Worm (Caenorhabditis elegans) whole organism, young adult: ENCODE results near the gene ghi-1.
A peak's percentile ranks its signal among the peaks of the same experiment; 100 is the strongest.

Experiments used
- B0019.2 ChIP-seq: fragments of 200-800 bp; sonication (Bioruptor generic); conservative IDR thresholded peaks from 2 replicates; pipeline ENCODE4 v1.3.6; 2022; ENCODE audit warnings: missing genetic modification reagents, missing genetic modification characterization, missing compliant biosample characterization
- C17E4.6 ChIP-seq: fragments of 200-800 bp; sonication (Bioruptor generic); IDR thresholded peaks from 2 replicates; pipeline ENCODE4 v1.3.6; 2022; ENCODE audit warnings: missing genetic modification reagents, missing genetic modification characterization, missing compliant biosample characterization
- D2030.7 ChIP-seq: fragments of 200-800 bp; sonication (Bioruptor generic); IDR thresholded peaks from 2 replicates; pipeline ENCODE4 v1.3.6; 2022; ENCODE audit warnings: missing genetic modification reagents, missing genetic modification characterization, missing compliant biosample characterization
- F22D6.2 ChIP-seq: sonication (generic microtip); optimal IDR thresholded peaks from 2 replicates; lab custom pipeline; 2016; ENCODE audit warnings: mild to moderate bottlenecking, missing genetic modification characterization, missing compliant biosample characterization
- F33H1.4 ChIP-seq: fragments of 200-800 bp; sonication (Bioruptor generic); IDR thresholded peaks from 2 replicates; pipeline ENCODE4 v1.3.6; 2022; ENCODE audit warnings: missing genetic modification reagents, missing genetic modification characterization, missing compliant biosample characterization
- F37B4.10 ChIP-seq: fragments of 200-800 bp; sonication (Bioruptor generic); IDR thresholded peaks from 2 replicates; pipeline ENCODE4 v1.3.6; 2022; ENCODE audit warnings: missing genetic modification characterization, missing compliant biosample characterization
- F39B2.1 ChIP-seq: fragments of 200-800 bp; sonication (Bioruptor generic); IDR thresholded peaks from 2 replicates; pipeline ENCODE4 v1.3.6; 2022; ENCODE audit warnings: missing genetic modification reagents, missing genetic modification characterization, missing compliant biosample characterization
- F49E8.2 ChIP-seq: sonication (generic microtip); optimal IDR thresholded peaks from 3 replicates; lab custom pipeline; 2017; ENCODE audit warnings: missing genetic modification characterization, mild to moderate bottlenecking, missing compliant biosample characterization, antibody characterized with exemption, moderate library complexity; ENCODE audit not compliant: insufficient read depth
- F52B5.7 ChIP-seq: sonication (generic microtip); optimal IDR thresholded peaks from 2 replicates; lab custom pipeline; 2016; ENCODE audit warnings: mild to moderate bottlenecking, missing genetic modification characterization, missing compliant biosample characterization
- K12H6.12 ChIP-seq: fragments of 200-800 bp; sonication (Bioruptor generic); optimal IDR thresholded peaks from 2 replicates; lab custom pipeline; 2018; ENCODE audit warnings: mild to moderate bottlenecking, missing genetic modification characterization, missing compliant biosample characterization
- T26A5.8 ChIP-seq: sonication (generic microtip); optimal IDR thresholded peaks from 2 replicates; lab custom pipeline; 2016; ENCODE audit warnings: missing genetic modification characterization, missing compliant biosample characterization
- Y56A3A.18 ChIP-seq: fragments of 200-800 bp; sonication (Bioruptor generic); IDR thresholded peaks from 2 replicates; pipeline ENCODE4 v1.3.6; 2022; ENCODE audit warnings: missing genetic modification reagents, missing genetic modification characterization, missing compliant biosample characterization
- attf-3 ChIP-seq: fragments of 200-800 bp; sonication (Bioruptor generic); conservative IDR thresholded peaks from 2 replicates; pipeline ENCODE4 v1.3.6; 2022; ENCODE audit warnings: missing genetic modification reagents, missing genetic modification characterization, missing compliant biosample characterization
- attf-5 ChIP-seq: fragments of 200-800 bp; sonication (Bioruptor generic); optimal IDR thresholded peaks from 2 replicates; lab custom pipeline; 2018; ENCODE audit warnings: mild to moderate bottlenecking, missing genetic modification characterization, missing compliant biosample characterization
- attf-6 ChIP-seq: fragments of 200-800 bp; sonication (Bioruptor generic); IDR thresholded peaks from 2 replicates; pipeline ENCODE4 v1.3.6; 2022; ENCODE audit warnings: missing genetic modification reagents, missing genetic modification characterization, missing compliant biosample characterization
- ccch-3 ChIP-seq: fragments of 200-800 bp; sonication (Bioruptor generic); optimal IDR thresholded peaks from 2 replicates; lab custom pipeline; 2018; ENCODE audit warnings: mild to moderate bottlenecking, missing genetic modification characterization, missing compliant biosample characterization
- cebp-1 ChIP-seq, 2 experiments: fragments of 200-800 bp in 1 of 2; sonication (Bioruptor generic) in 1 of 2; sonication (generic microtip) in 1 of 2; IDR thresholded peaks in 1 of 2; optimal IDR thresholded peaks in 1 of 2; 2 replicates each; pipeline versions ENCODE4 v1.3.6 to Lab custom; 2017 to 2022; ENCODE audit warnings: missing compliant biosample characterization in 2 of 2, missing genetic modification characterization in 2 of 2, mild to moderate bottlenecking in 1 of 2, missing genetic modification reagents in 1 of 2, moderate library complexity in 1 of 2
- ceh-27 ChIP-seq: fragments of 200-800 bp; sonication (Bioruptor generic); optimal IDR thresholded peaks from 2 replicates; lab custom pipeline; 2018; ENCODE audit warnings: mild to moderate bottlenecking, missing genetic modification characterization, moderate library complexity, missing compliant biosample characterization
- ceh-40 ChIP-seq: fragments of 200-800 bp; sonication (Bioruptor generic); IDR thresholded peaks from 2 replicates; pipeline ENCODE4 v1.3.6; 2022; ENCODE audit warnings: missing genetic modification characterization, missing compliant biosample characterization
- ceh-79 ChIP-seq: sonication (generic microtip); optimal IDR thresholded peaks from 2 replicates; lab custom pipeline; 2017; ENCODE audit warnings: mild to moderate bottlenecking, missing genetic modification characterization, missing compliant biosample characterization
- dox-1 ChIP-seq: fragments of 200-800 bp; sonication (Bioruptor generic); IDR thresholded peaks from 2 replicates; pipeline ENCODE4 v1.3.6; 2022; ENCODE audit warnings: missing genetic modification reagents, missing genetic modification characterization, missing compliant biosample characterization
- dpff-1 ChIP-seq: sonication (generic microtip); optimal IDR thresholded peaks from 2 replicates; lab custom pipeline; 2017; ENCODE audit warnings: mild to moderate bottlenecking, missing genetic modification characterization, missing compliant biosample characterization
- dpl-1 ChIP-seq: fragments of 150-350 bp; optimal IDR thresholded peaks from 2 replicates; lab custom pipeline; 2014; ENCODE audit warnings: missing biosample characterization, missing genetic modification reagents, missing genetic modification characterization
- efl-1 ChIP-seq: fragments of 150-350 bp; optimal IDR thresholded peaks from 2 replicates; lab custom pipeline; 2014; ENCODE audit warnings: missing biosample characterization, missing genetic modification reagents, missing genetic modification characterization
- ekl-4 ChIP-seq: fragments of 200-800 bp; sonication (Bioruptor generic); IDR thresholded peaks from 2 replicates; pipeline ENCODE4 v1.3.6; 2022; ENCODE audit warnings: missing genetic modification reagents, missing genetic modification characterization, missing compliant biosample characterization
- fkh-3 ChIP-seq: sonication (generic microtip); optimal IDR thresholded peaks from 2 replicates; lab custom pipeline; 2016; ENCODE audit warnings: mild to moderate bottlenecking, missing genetic modification characterization, missing compliant biosample characterization
- hlh-12 ChIP-seq: sonication (generic microtip); optimal IDR thresholded peaks from 2 replicates; lab custom pipeline; 2016; ENCODE audit warnings: missing genetic modification characterization, missing compliant biosample characterization
- hmg-1.2 ChIP-seq: fragments of 200-800 bp; sonication (Bioruptor generic); IDR thresholded peaks from 2 replicates; pipeline ENCODE4 v1.3.6; 2022; ENCODE audit warnings: missing genetic modification reagents, missing genetic modification characterization, missing compliant biosample characterization
- lin-35 ChIP-seq, 3 experiments: fragments of 150-350 bp in 2 of 3; sonication (generic microtip) in 1 of 3; optimal IDR thresholded peaks; 2 replicates each; lab custom pipeline; 2014 to 2018; ENCODE audit warnings: missing biosample characterization in 3 of 3, missing genetic modification characterization in 3 of 3, missing genetic modification reagents in 3 of 3
- madf-3 ChIP-seq: fragments of 200-800 bp; sonication (Bioruptor generic); IDR thresholded peaks from 2 replicates; pipeline ENCODE4 v1.3.6; 2022; ENCODE audit warnings: missing genetic modification reagents, missing genetic modification characterization, missing compliant biosample characterization
- madf-6 ChIP-seq: fragments of 200-800 bp; sonication (Bioruptor generic); IDR thresholded peaks from 2 replicates; pipeline ENCODE4 v1.3.6; 2022; ENCODE audit warnings: missing genetic modification reagents, missing genetic modification characterization, missing compliant biosample characterization
- madf-8 ChIP-seq: fragments of 200-800 bp; sonication (Bioruptor generic); conservative IDR thresholded peaks from 2 replicates; pipeline ENCODE4 v1.3.6; 2022; ENCODE audit warnings: missing genetic modification reagents, missing genetic modification characterization, missing compliant biosample characterization
- nfyb-1 ChIP-seq: fragments of 200-800 bp; sonication (Bioruptor generic); IDR thresholded peaks from 2 replicates; pipeline ENCODE4 v1.3.6; 2022; ENCODE audit warnings: missing genetic modification reagents, missing genetic modification characterization, missing compliant biosample characterization
- nhr-80 ChIP-seq: sonication (generic microtip); optimal IDR thresholded peaks from 2 replicates; lab custom pipeline; 2016; ENCODE audit warnings: missing genetic modification characterization, missing compliant biosample characterization
- pha-4 ChIP-seq: fragments of 150-350 bp; sonication (generic microtip); optimal IDR thresholded peaks from 2 replicates; lab custom pipeline; 2014; ENCODE audit warnings: missing biosample characterization, missing genetic modification reagents, missing genetic modification characterization
- rcor-1 ChIP-seq: fragments of 200-800 bp; sonication (Bioruptor generic); IDR thresholded peaks from 2 replicates; pipeline ENCODE4 v1.3.6; 2022; ENCODE audit warnings: missing genetic modification reagents, missing genetic modification characterization, missing compliant biosample characterization
- rec-8 ChIP-seq, 2 experiments: sonication (generic microtip); optimal IDR thresholded peaks; 2 replicates each; lab custom pipeline; 2016; ENCODE audit warnings: mild to moderate bottlenecking in 2 of 2, missing genetic modification characterization in 2 of 2, missing genetic modification reagents in 2 of 2, missing genotype in 2 of 2, missing biosample characterization in 1 of 2, missing compliant biosample characterization in 1 of 2, moderate library complexity in 1 of 2
- rpc-1 ChIP-seq, 2 experiments: fragments of 150-350 bp in 1 of 2; sonication (generic microtip) in 1 of 2; optimal IDR thresholded peaks; 2 replicates each; lab custom pipeline; 2014 to 2018; ENCODE audit warnings: missing biosample characterization in 1 of 2, missing genetic modification characterization in 1 of 2, missing genetic modification reagents in 1 of 2, missing genotype in 1 of 2
- sdz-38 ChIP-seq: sonication (generic microtip); optimal IDR thresholded peaks from 2 replicates; lab custom pipeline; 2016; ENCODE audit warnings: missing genotype, missing genetic modification characterization, missing compliant biosample characterization
- snpc-1.3 ChIP-seq: sonication (generic microtip); optimal IDR thresholded peaks from 2 replicates; lab custom pipeline; 2017; ENCODE audit warnings: missing genetic modification characterization, mild to moderate bottlenecking, missing compliant biosample characterization, antibody characterized with exemption, moderate library complexity, missing genotype, missing genetic modification reagents; ENCODE audit not compliant: insufficient read depth
- snpc-4 ChIP-seq, 5 experiments: fragments of 150-350 bp in 1 of 5; sonication (generic microtip) in 4 of 5; optimal IDR thresholded peaks; 2 replicates each; lab custom pipeline; 2014 to 2018; ENCODE audit warnings: missing genetic modification characterization in 5 of 5, missing biosample characterization in 3 of 5, antibody characterized with exemption in 2 of 5, mild to moderate bottlenecking in 2 of 5, missing compliant biosample characterization in 2 of 5, missing genotype in 2 of 5, moderate library complexity in 2 of 5, missing genetic modification reagents in 1 of 5
- zfh-2 ChIP-seq: fragments of 200-800 bp; sonication (Bioruptor generic); conservative IDR thresholded peaks from 2 replicates; pipeline ENCODE4 v1.3.6; 2022; ENCODE audit warnings: missing genetic modification reagents, missing genetic modification characterization, missing compliant biosample characterization
- zim-3 ChIP-seq: sonication (generic microtip); optimal IDR thresholded peaks from 2 replicates; lab custom pipeline; 2017; ENCODE audit warnings: mild to moderate bottlenecking, missing genetic modification characterization, moderate library complexity, missing compliant biosample characterization
- ztf-6 ChIP-seq: fragments of 200-800 bp; sonication (Bioruptor generic); IDR thresholded peaks from 2 replicates; pipeline ENCODE4 v1.3.6; 2022; ENCODE audit warnings: missing genetic modification reagents, missing genetic modification characterization, missing compliant biosample characterization

ghi-1 gene

ce11 chrII:11629957-11630356, 16.6 kb upstream of the ghi-1 start:
- TF ChIP-seq rec-8 (tag; optimal IDR thresholded peaks at IDR 0.05; lab: Kevin White, UChicago) (no peak), hmg-1.2 (GFP tag; lab: Robert Waterston, UW) (peak; percentile 44; the same call in 1 of the 2 replicates), nfyb-1 (0 out of 2 replicates have a peak, but pooled peaks have one; percentile 19), zim-3 (tag; lab: Kevin White, UChicago) (no peak)

- TF ChIP-seq dpl-1 (no peak), ceh-40 (GFP tag; lab: Robert Waterston, UW) (no peak), zfh-2 (GFP tag; lab: Robert Waterston, UW) (peak; percentile 68), madf-3 (GFP tag; lab: Robert Waterston, UW) (no peak), Y56A3A.18 (GFP tag; lab: Robert Waterston, UW) (no peak), F37B4.10 (GFP tag; lab: Robert Waterston, UW) (no peak), rcor-1 (peak; percentile 10; the same call in 1 of the 2 replicates), hlh-12 (no peak), dpff-1 (tag; lab: Kevin White, UChicago) (no peak), madf-8 (no peak), F22D6.2 (tag; lab: Kevin White, UChicago) (no peak), cebp-1 (GFP tag; IDR thresholded peaks at IDR 0.05; lab: Robert Waterston, UW) (no peak), cebp-1 (tag; optimal IDR thresholded peaks at IDR 0.05; lab: Kevin White, UChicago) (peak; percentile 46), ztf-6 (GFP tag; lab: Robert Waterston, UW) (no peak), K12H6.12 (tag; lab: Kevin White, UChicago) (peak; percentile 25), ceh-27 (GFP tag; lab: Kevin White, UChicago) (peak; percentile 21), D2030.7 (GFP tag; lab: Robert Waterston, UW) (no peak), snpc-1.3 (no peak), efl-1 (GFP tag; lab: Kevin White, UChicago) (no peak), hmg-1.2 (GFP tag; lab: Robert Waterston, UW) (peak; percentile 70; the same call in 1 of the 2 replicates), B0019.2 (GFP tag; lab: Robert Waterston, UW) (no peak), T26A5.8 (tag; lab: Kevin White, UChicago) (no peak), snpc-4 (GFP tag; optimal IDR thresholded peaks at IDR 0.05; lab: Kevin White, UChicago) (no peak), snpc-4 (tag; optimal IDR thresholded peaks at IDR 0.05; lab: Kevin White, UChicago) (peak in 1 of 4 experiments; percentile 25), ekl-4 (no peak), C17E4.6 (GFP tag; lab: Robert Waterston, UW) (no peak), nfyb-1 (peak; percentile 34; the same call in 1 of the 2 replicates), dox-1 (GFP tag; lab: Robert Waterston, UW) (peak; percentile 19; the same call in 1 of the 2 replicates), F52B5.7 (tag; lab: Kevin White, UChicago) (no peak), pha-4 (tag; lab: Kevin White, UChicago) (no peak), madf-6 (GFP tag; lab: Robert Waterston, UW) (no peak), F39B2.1 (GFP tag; lab: Robert Waterston, UW) (no peak), attf-5 (GFP tag; lab: Kevin White, UChicago) (no peak), lin-35 (GFP tag; optimal IDR thresholded peaks at IDR 0.05; lab: Kevin White, UChicago) (peak in 1 of 3 experiments; percentile 19), ceh-79 (tag; lab: Kevin White, UChicago) (no peak)
Measured at ce11 chrII:11632689-11633088, 13.9 kb upstream of the ghi-1 start.

ce11 chrII:11633509-11633908, 13.0 kb upstream of the ghi-1 start, which contains the start of gene din-1:
Gene din-1 (minus strand): TSS chrII:11633609.
- TF ChIP-seq attf-3 (GFP tag; lab: Robert Waterston, UW) (no peak), ccch-3 (no peak), zim-3 (tag; lab: Kevin White, UChicago) (no peak), attf-6 (GFP tag; lab: Robert Waterston, UW) (no peak), F39B2.1 (GFP tag; lab: Robert Waterston, UW) (no peak), F49E8.2 (tag; lab: Kevin White, UChicago) (no peak), nhr-80 (no peak), lin-35 (GFP tag; optimal IDR thresholded peaks at IDR 0.05; lab: Kevin White, UChicago) (no peak), fkh-3 (tag; lab: Kevin White, UChicago) (no peak), F33H1.4 (GFP tag; lab: Robert Waterston, UW) (no peak), sdz-38 (tag; lab: Kevin White, UChicago) (no peak), B0019.2 (GFP tag; lab: Robert Waterston, UW) (no peak), D2030.7 (GFP tag; lab: Robert Waterston, UW) (no peak), rpc-1 (optimal IDR thresholded peaks at IDR 0.05; lab: Kevin White, UChicago) (no peak), rpc-1 (tag; optimal IDR thresholded peaks at IDR 0.05; lab: Kevin White, UChicago) (no peak)
